Worm (Caenorhabditis elegans) whole organism, L4/young adult: ENCODE results near the gene ccm-2.

Experiments
- W03F9.2 ChIP-seq: fragments of 150-350 bp; optimal IDR thresholded peaks from 2 replicates; lab custom pipeline; 2014; ENCODE audit warnings: missing biosample characterization, missing genetic modification characterization
- him-1 ChIP-seq: sonication (generic microtip); optimal IDR thresholded peaks from 2 replicates; lab custom pipeline; 2016; ENCODE audit warnings: missing genotype, missing genetic modification reagents, missing genetic modification characterization, missing compliant biosample characterization

DNA sequence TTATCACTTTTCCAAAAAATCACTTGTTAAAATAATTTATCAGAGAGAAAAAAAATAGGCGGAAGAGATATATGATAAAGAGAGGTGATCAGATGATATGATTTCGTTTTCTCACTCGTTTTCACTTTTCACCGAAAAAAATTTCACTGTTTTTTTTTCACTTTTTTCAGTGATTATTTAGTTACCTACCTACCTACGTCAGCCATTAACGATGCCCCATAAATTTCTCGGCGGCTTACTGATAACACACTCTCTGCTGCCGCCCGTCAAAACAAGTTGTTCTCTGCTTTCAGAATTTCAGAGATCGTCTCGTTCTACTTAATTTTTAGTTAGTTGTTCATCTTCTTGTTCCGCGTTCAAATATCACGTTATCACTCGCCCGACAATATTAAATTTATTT is 32.4 kb downstream of the ccm-2 start:
- TF ChIP-seq him-1 (tag; lab: Kevin White, UChicago) (no peak), W03F9.2 (tag; lab: Kevin White, UChicago) (no peak)
